Fruit fly (Drosophila melanogaster): Measurements from ENCODE around the gene Top2.

Top2 gene

dm6 chr2L:19459404-19459803 is 6.1 kb upstream of the Top2 start:
- TF ChIP-seq Nf-YA (GFP tag; IDR thresholded peaks at IDR 0.05): no peak
- TF ChIP-seq CG12236 (GFP tag; optimal IDR thresholded peaks at IDR 0.05): no peak
- TF ChIP-seq al (GFP tag; IDR thresholded peaks at IDR 0.05): no peak
- TF ChIP-seq Drgx (GFP tag; IDR thresholded peaks at IDR 0.05): no peak
- TF ChIP-seq ap (GFP tag; IDR thresholded peaks at IDR 0.05): no peak
- no peak for TF ChIP-seq CG10274 (GFP tag; optimal IDR thresholded peaks at IDR 0.05)
- peak; percentile 84 for TF ChIP-seq pros (GFP tag; optimal IDR thresholded peaks at IDR 0.05)
- TF ChIP-seq CG13775 (GFP tag; optimal IDR thresholded peaks at IDR 0.05): no peak
- TF ChIP-seq CG8478 (optimal IDR thresholded peaks at IDR 0.05): no peak
- TF ChIP-seq zen (tag; optimal IDR thresholded peaks at IDR 0.05): peak; percentile 34
- TF ChIP-seq hth (optimal IDR thresholded peaks at IDR 0.05): peak; percentile 1
- no peak for TF ChIP-seq CG18011 (GFP tag; optimal IDR thresholded peaks at IDR 0.05)
- TF ChIP-seq CG10979 (tag; optimal IDR thresholded peaks at IDR 0.05): no peak
- TF ChIP-seq eve (GFP tag; optimal IDR thresholded peaks at IDR 0.05): no peak
- peak; percentile 14 for TF ChIP-seq nerfin-1 (tag; optimal IDR thresholded peaks at IDR 0.05)
- TF ChIP-seq sug (tag; optimal IDR thresholded peaks at IDR 0.05): no peak
- TF ChIP-seq tll (GFP tag; optimal IDR thresholded peaks at IDR 0.05): peak in 1 of 2 experiments; percentile 40
- TF ChIP-seq HLH3B (GFP tag; IDR thresholded peaks at IDR 0.05): no peak
- TF ChIP-seq CG13894 (tag; optimal IDR thresholded peaks at IDR 0.05): no peak
- TF ChIP-seq repo (GFP tag; optimal IDR thresholded peaks at IDR 0.05): no peak
- no peak for TF ChIP-seq ham (GFP tag; IDR thresholded peaks at IDR 0.05)
- no peak for TF ChIP-seq CG4820 (GFP tag; optimal IDR thresholded peaks at IDR 0.05)
- TF ChIP-seq Kr (GFP tag; optimal IDR thresholded peaks at IDR 0.05): peak; percentile 52
- peak; percentile 5 for TF ChIP-seq Nf-YB (GFP tag; optimal IDR thresholded peaks at IDR 0.05)
- no peak for TF ChIP-seq CG12071 (GFP tag; optimal IDR thresholded peaks at IDR 0.05)
- no peak for TF ChIP-seq CG14710 (tag; optimal IDR thresholded peaks at IDR 0.05)
- no peak for TF ChIP-seq tx (GFP tag; optimal IDR thresholded peaks at IDR 0.05)
- peak; percentile 2 for TF ChIP-seq Ets65A (GFP tag)

dm6 chr2L:19457890-19458580 is 4.7 kb upstream of the Top2 start:
- TF ChIP-seq stwl (tag; optimal IDR thresholded peaks at IDR 0.05): peak; percentile 90
- peak; percentile 9 for TF ChIP-seq CG8290 (GFP tag; optimal IDR thresholded peaks at IDR 0.05)
- TF ChIP-seq CG8290 (tag; optimal IDR thresholded peaks at IDR 0.05): no peak
- TF ChIP-seq CG12769 (tag; optimal IDR thresholded peaks at IDR 0.05): no peak
- TF ChIP-seq D19A (tag; optimal IDR thresholded peaks at IDR 0.05): peak; percentile 16
- no peak for TF ChIP-seq NC2β (GFP tag; optimal IDR thresholded peaks at IDR 0.05)
- TF ChIP-seq CG11504 (tag; optimal IDR thresholded peaks at IDR 0.05): peak; percentile 0
- no peak for TF ChIP-seq Hr39 (optimal IDR thresholded peaks at IDR 0.05)
- TF ChIP-seq CG7745 (tag; optimal IDR thresholded peaks at IDR 0.05): no peak
- no peak for TF ChIP-seq CG5180 (GFP tag; optimal IDR thresholded peaks at IDR 0.05)
- TF ChIP-seq kah (GFP tag; optimal IDR thresholded peaks at IDR 0.05): no peak
- no peak for TF ChIP-seq CG13287 (GFP tag; IDR thresholded peaks at IDR 0.05; ENCODE audit: partially characterized antibody)
- TF ChIP-seq CG11695 (GFP tag; IDR thresholded peaks at IDR 0.05): no peak
- peak; percentile 67 for TF ChIP-seq phol (tag; optimal IDR thresholded peaks at IDR 0.05)
- TF ChIP-seq CG2712 (tag; optimal IDR thresholded peaks at IDR 0.05): peak; percentile 5
- TF ChIP-seq sqz (GFP tag; optimal IDR thresholded peaks at IDR 0.05): peak; percentile 9
- peak; percentile 76 for TF ChIP-seq CG7271 (tag; optimal IDR thresholded peaks at IDR 0.05)
- TF ChIP-seq CG10209 (GFP tag; optimal IDR thresholded peaks at IDR 0.05): no peak
- TF ChIP-seq CG12071 (GFP tag; optimal IDR thresholded peaks at IDR 0.05): no peak
- peak; percentile 24 for TF ChIP-seq cad (GFP tag; optimal IDR thresholded peaks at IDR 0.05)
- peak; percentile 51; the same call in 1 of the 3 replicates for TF ChIP-seq row (GFP tag; IDR thresholded peaks at IDR 0.05)
- no peak for TF ChIP-seq CG4617 (GFP tag; optimal IDR thresholded peaks at IDR 0.05; ENCODE audit: borderline replicate concordance)
- no peak for TF ChIP-seq cas (GFP tag; IDR thresholded peaks at IDR 0.05)
- TF ChIP-seq zfh1 (GFP tag; IDR thresholded peaks at IDR 0.05): 0 out of 3 replicates have a peak, but pooled peaks have one; percentile 23
- TF ChIP-seq slp2 (GFP tag; optimal IDR thresholded peaks at IDR 0.05): no peak

All from whole organism, embryonic.